Fruit fly (Drosophila melanogaster): ENCODE measurements around the gene CG5895.

The CG5895 gene

DNA sequence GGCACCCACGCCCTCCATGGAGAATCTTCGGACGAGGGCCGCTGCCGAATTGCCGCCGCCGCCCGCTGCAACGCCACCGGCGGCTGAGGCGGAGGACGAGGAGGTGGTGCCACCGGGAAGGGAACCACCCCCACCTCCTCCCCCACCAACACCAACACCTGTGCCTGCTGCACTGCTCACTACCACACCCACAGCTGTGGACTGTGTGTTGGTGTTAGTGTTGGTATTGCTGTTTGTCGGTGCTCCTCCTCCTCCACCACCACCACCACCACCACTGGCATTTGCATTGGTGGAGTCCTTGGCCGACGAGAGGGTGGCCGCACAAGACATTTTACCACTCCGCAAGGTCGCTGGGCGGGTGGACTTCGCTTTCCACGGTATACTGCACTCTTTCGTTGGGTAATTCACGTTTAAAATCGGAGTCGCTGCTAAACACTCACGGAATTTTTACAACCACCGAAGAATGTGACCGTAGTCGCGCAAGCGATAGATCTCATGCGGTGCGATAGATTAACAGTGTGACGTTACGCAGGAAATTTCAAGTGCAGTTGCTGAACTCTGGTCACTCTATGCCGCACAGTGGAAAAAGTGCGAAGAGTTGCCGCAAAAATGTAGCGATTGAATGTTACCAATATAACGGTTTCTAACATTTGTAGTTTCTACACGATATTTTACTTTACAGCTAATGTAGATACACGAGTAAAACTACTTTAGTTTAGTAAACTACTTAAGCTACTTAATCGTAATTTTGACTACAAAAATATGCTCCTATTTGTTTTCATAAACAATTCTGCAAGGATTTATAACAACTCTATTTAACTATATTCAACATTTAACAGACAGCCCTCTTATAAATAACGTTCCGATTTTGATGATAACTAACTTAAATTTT lies 23.7 kb upstream of the CG5895 start, which contains the start of gene mib1 (continued):
- TF ChIP-seq Bdp1 (GFP tag; optimal IDR thresholded peaks at IDR 0.05): no peak
- peak; percentile 15 for TF ChIP-seq bigmax (GFP tag; optimal IDR thresholded peaks at IDR 0.05)
- no peak for TF ChIP-seq Atf3 (GFP tag; optimal IDR thresholded peaks at IDR 0.05)
- peak; percentile 12 for TF ChIP-seq disco-r (GFP tag; optimal IDR thresholded peaks at IDR 0.05)
- TF ChIP-seq CG15514 (GFP tag; optimal IDR thresholded peaks at IDR 0.05): peak; percentile 71
- peak; percentile 4 for TF ChIP-seq ac (GFP tag; optimal IDR thresholded peaks at IDR 0.05)
- no peak for TF ChIP-seq pb (GFP tag; optimal IDR thresholded peaks at IDR 0.05)
- TF ChIP-seq ash1 (GFP tag; optimal IDR thresholded peaks at IDR 0.05): peak; percentile 23
- TF ChIP-seq CG4404 (GFP tag; IDR thresholded peaks at IDR 0.05): no peak
- TF ChIP-seq sug (tag; optimal IDR thresholded peaks at IDR 0.05): peak; percentile 75
- no peak for TF ChIP-seq Hand (GFP tag; optimal IDR thresholded peaks at IDR 0.05)
- TF ChIP-seq CG13287 (GFP tag; IDR thresholded peaks at IDR 0.05; ENCODE audit: partially characterized antibody): peak; percentile 93
- no peak for TF ChIP-seq ab (GFP tag; optimal IDR thresholded peaks at IDR 0.05)
- TF ChIP-seq Sin3A (optimal IDR thresholded peaks at IDR 0.05): peak; percentile 90
- peak; percentile 92 for TF ChIP-seq CG16813 (GFP tag; IDR thresholded peaks at IDR 0.05; ENCODE audit: partially characterized antibody)
- TF ChIP-seq HLHmδ (GFP tag; optimal IDR thresholded peaks at IDR 0.05): peak; percentile 81
- peak; percentile 53 for TF ChIP-seq NfI (GFP tag; optimal IDR thresholded peaks at IDR 0.05)
- peak; percentile 99 for TF ChIP-seq MESR4 (GFP tag; optimal IDR thresholded peaks at IDR 0.05)
- TF ChIP-seq CG7987 (GFP tag; optimal IDR thresholded peaks at IDR 0.05): peak; percentile 75
- TF ChIP-seq nom (GFP tag; optimal IDR thresholded peaks at IDR 0.05): peak; percentile 76
- peak; percentile 27; the same call in 1 of the 3 replicates for TF ChIP-seq dysf (GFP tag; IDR thresholded peaks at IDR 0.05)
- TF ChIP-seq CG13424 (tag; optimal IDR thresholded peaks at IDR 0.05): peak; percentile 41
- no peak for TF ChIP-seq ind (GFP tag; optimal IDR thresholded peaks at IDR 0.05)
- TF ChIP-seq CG4617 (GFP tag; optimal IDR thresholded peaks at IDR 0.05; ENCODE audit: borderline replicate concordance): peak; percentile 75
- TF ChIP-seq Hr39 (optimal IDR thresholded peaks at IDR 0.05): peak; percentile 65
- peak; percentile 79 for TF ChIP-seq CG10267 (tag; optimal IDR thresholded peaks at IDR 0.05)
- peak; percentile 68; the same call in 1 of the 2 replicates for TF ChIP-seq chm (GFP tag; IDR thresholded peaks at IDR 0.05)
- peak; percentile 84 for TF ChIP-seq Dll (GFP tag; IDR thresholded peaks at IDR 0.05; ENCODE audit: partially characterized antibody)
- TF ChIP-seq CG17186 (GFP tag; optimal IDR thresholded peaks at IDR 0.05): peak; percentile 91
- peak in 1 of 2 experiments; percentile 76 for TF ChIP-seq Pdp1 (GFP tag; optimal IDR thresholded peaks at IDR 0.05)
- peak; percentile 69 for TF ChIP-seq cad (GFP tag; optimal IDR thresholded peaks at IDR 0.05)
- peak; percentile 38 for TF ChIP-seq ems (GFP tag; optimal IDR thresholded peaks at IDR 0.05)
- peak; percentile 98 for TF ChIP-seq cg (GFP tag; optimal IDR thresholded peaks at IDR 0.05)
- peak in 1 of 2 experiments; percentile 19 for TF ChIP-seq insv (GFP tag; optimal IDR thresholded peaks at IDR 0.05)
- TF ChIP-seq Rfx (GFP tag; IDR thresholded peaks at IDR 0.05): peak; percentile 78
- TF ChIP-seq CG31441 (GFP tag; IDR thresholded peaks at IDR 0.05): peak; percentile 23; the same call in 1 of the 2 replicates
- peak; percentile 84 for TF ChIP-seq hb (GFP tag; IDR thresholded peaks at IDR 0.05; ENCODE audit: partially characterized antibody)
- TF ChIP-seq inv (GFP tag; IDR thresholded peaks at IDR 0.05; ENCODE audit: partially characterized antibody): peak; percentile 79
- peak; percentile 15 for TF ChIP-seq az2 (GFP tag; optimal IDR thresholded peaks at IDR 0.05)
- TF ChIP-seq CG8924 (tag; optimal IDR thresholded peaks at IDR 0.05): peak; percentile 42
- peak; percentile 74 for TF ChIP-seq CrebB (tag; optimal IDR thresholded peaks at IDR 0.05)
- TF ChIP-seq Opbp (GFP tag; IDR thresholded peaks at IDR 0.05; ENCODE audit: partially characterized antibody): peak; percentile 95
- TF ChIP-seq oc (tag; optimal IDR thresholded peaks at IDR 0.05): peak; percentile 67
- peak; percentile 92 for TF ChIP-seq BEAF-32 (GFP tag; optimal IDR thresholded peaks at IDR 0.05)
- peak; percentile 5 for TF ChIP-seq CG30403 (GFP tag; optimal IDR thresholded peaks at IDR 0.05)
- peak; percentile 47 for TF ChIP-seq scrt (GFP tag; optimal IDR thresholded peaks at IDR 0.05)
- no peak for TF ChIP-seq CG10654 (GFP tag; optimal IDR thresholded peaks at IDR 0.05)
